Fruit fly (Drosophila melanogaster): ENCODE results near the gene CG5391.

DNA sequence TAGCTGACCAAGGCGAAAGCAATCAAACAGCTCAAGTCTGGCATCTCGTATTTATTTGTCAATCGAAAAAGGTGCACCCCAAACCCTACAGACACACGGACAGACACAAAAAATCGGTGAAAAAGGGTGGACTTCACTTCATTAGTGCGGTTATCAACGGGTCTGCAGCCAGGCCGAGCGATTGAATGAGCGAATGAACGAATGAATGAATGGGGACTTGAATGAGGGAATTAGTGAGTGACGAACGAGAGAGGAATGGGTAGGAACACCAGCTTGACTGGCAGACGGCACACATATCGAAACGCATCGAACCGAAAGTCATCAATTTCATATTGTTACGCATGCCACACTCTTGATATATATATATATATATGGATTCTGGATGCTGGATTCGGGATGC is 45.6 kb downstream of the CG5391 start:
- TF ChIP-seq Myc (optimal IDR thresholded peaks at IDR 0.05): no peak
- no peak for TF ChIP-seq Sin3A (optimal IDR thresholded peaks at IDR 0.05)
